Fruit fly (Drosophila melanogaster) whole organism, wandering third instar larva: Measurements from ENCODE around the gene CG6465.
A peak's percentile ranks its signal among the peaks of the same experiment; 100 is the strongest.

Experiments used
- Abd-B ChIP-seq: fragments of >200 bp; optimal IDR thresholded peaks from 2 replicates; lab custom pipeline; 2017; ENCODE audit warnings: missing biosample characterization, missing genetic modification characterization
- CG32264 ChIP-seq: fragments of 200-800 bp; sonication (Bioruptor generic); optimal IDR thresholded peaks from 2 replicates; lab custom pipeline; 2016; ENCODE audit warnings: missing biosample characterization, missing genetic modification characterization
- CG9705 ChIP-seq: fragments of 200-800 bp; sonication (Bioruptor generic); optimal IDR thresholded peaks from 2 replicates; lab custom pipeline; 2018; ENCODE audit warnings: missing biosample characterization, mild to moderate bottlenecking, missing genetic modification characterization
- CrebA ChIP-seq: fragments of 200-800 bp; sonication (Bioruptor generic); optimal IDR thresholded peaks from 2 replicates; lab custom pipeline; 2016; ENCODE audit warnings: missing biosample characterization, mild to moderate bottlenecking, missing genetic modification characterization, borderline replicate concordance
- Dfd ChIP-seq: fragments of >200 bp; optimal IDR thresholded peaks from 2 replicates; lab custom pipeline; 2017; ENCODE audit warnings: missing biosample characterization, missing genetic modification characterization
- Dif ChIP-seq: fragments of 200-275, 200-300 bp; sonication (Bioruptor generic); optimal IDR thresholded peaks from 2 replicates; lab custom pipeline; 2018; ENCODE audit warnings: missing biosample characterization, missing genetic modification characterization; ENCODE audit not compliant: partially characterized antibody
- GATAd ChIP-seq: sonication (Bioruptor generic); optimal IDR thresholded peaks from 2 replicates; lab custom pipeline; 2016; ENCODE audit warnings: missing biosample characterization, missing genetic modification characterization
- Hnf4 ChIP-seq: fragments of 200-800 bp; sonication (Bioruptor generic); optimal IDR thresholded peaks from 2 replicates; lab custom pipeline; 2016; ENCODE audit warnings: missing biosample characterization, mild to moderate bottlenecking, missing genetic modification characterization
- Hr83 ChIP-seq: fragments of 200-300 bp; sonication (Bioruptor generic); optimal IDR thresholded peaks from 2 replicates; lab custom pipeline; 2016; ENCODE audit warnings: missing biosample characterization, mild to moderate bottlenecking, missing genetic modification characterization, moderate library complexity; ENCODE audit not compliant: poor library complexity, severe bottlenecking
- Jra ChIP-seq: sonication (Bioruptor generic); optimal IDR thresholded peaks from 2 replicates; lab custom pipeline; 2016; ENCODE audit warnings: missing biosample characterization, missing genetic modification characterization
- Mio ChIP-seq: sonication (Bioruptor generic); optimal IDR thresholded peaks from 2 replicates; lab custom pipeline; 2016; ENCODE audit warnings: missing biosample characterization, missing genetic modification characterization
- Myc ChIP-seq: fragments of >200 bp; optimal IDR thresholded peaks from 2 replicates; lab custom pipeline; 2017
- N ChIP-seq: fragments of >200 bp; optimal IDR thresholded peaks from 2 replicates; lab custom pipeline; 2018; ENCODE audit warnings: missing biosample characterization, missing external identifiers, missing genetic modification characterization
- OdsH ChIP-seq: fragments of 200-800 bp; sonication (Bioruptor generic); optimal IDR thresholded peaks from 2 replicates; lab custom pipeline; 2016; ENCODE audit warnings: missing biosample characterization, mild to moderate bottlenecking, missing genetic modification characterization
- Sp1 ChIP-seq: fragments of 200-800 bp; sonication (Bioruptor generic); optimal IDR thresholded peaks from 3 replicates; lab custom pipeline; 2019; ENCODE audit warnings: missing biosample characterization, mild to moderate bottlenecking, missing genetic modification characterization, moderate library complexity
- Vsx2 ChIP-seq: fragments of 200-300, 225-300 bp; sonication (Bioruptor generic); optimal IDR thresholded peaks from 2 replicates; lab custom pipeline; 2018; ENCODE audit warnings: missing biosample characterization, missing genetic modification characterization; ENCODE audit not compliant: partially characterized antibody
- dl ChIP-seq, 2 experiments: fragments of 175-275, 200-275 bp in 1 of 2; fragments of 200-275 bp in 1 of 2; sonication (Bioruptor generic); optimal IDR thresholded peaks; lab custom pipeline; 2018; ENCODE audit warnings: mild to moderate bottlenecking in 2 of 2, missing biosample characterization in 2 of 2, missing genetic modification characterization in 2 of 2, moderate library complexity in 2 of 2; ENCODE audit not compliant: partially characterized antibody in 2 of 2, insufficient read depth in 1 of 2
- dmrt93B ChIP-seq: fragments of 200-800 bp; sonication (Bioruptor generic); optimal IDR thresholded peaks from 2 replicates; lab custom pipeline; 2018; ENCODE audit warnings: missing biosample characterization, mild to moderate bottlenecking, missing genetic modification characterization
- dsf ChIP-seq: sonication (Bioruptor generic); optimal IDR thresholded peaks from 2 replicates; lab custom pipeline; 2016; ENCODE audit warnings: missing biosample characterization, missing genetic modification characterization, borderline replicate concordance
- ey ChIP-seq: fragments of 200-800 bp; sonication (Bioruptor generic); optimal IDR thresholded peaks from 2 replicates; lab custom pipeline; 2016; ENCODE audit warnings: missing biosample characterization, missing genetic modification characterization
- foxo ChIP-seq, 2 experiments: fragments of 200-800 bp; sonication (Bioruptor generic); optimal IDR thresholded peaks; 2 replicates in 1 of 2; 3 replicates in 1 of 2; lab custom pipeline; 2016 to 2017; ENCODE audit warnings: missing biosample characterization in 2 of 2, missing genetic modification characterization in 2 of 2
- fru ChIP-seq: fragments of 200-800 bp; sonication (Bioruptor generic); optimal IDR thresholded peaks from 3 replicates; lab custom pipeline; 2016; ENCODE audit warnings: missing biosample characterization, mild to moderate bottlenecking, missing genetic modification characterization
- h ChIP-seq: fragments of 200-800 bp; sonication (Bioruptor generic); optimal IDR thresholded peaks from 3 replicates; lab custom pipeline; 2016; ENCODE audit warnings: missing biosample characterization, mild to moderate bottlenecking, missing genetic modification characterization
- jim ChIP-seq: fragments of 175-275, 200-325 bp; sonication (Bioruptor generic); optimal IDR thresholded peaks from 2 replicates; lab custom pipeline; 2016; ENCODE audit warnings: missing biosample characterization, mild to moderate bottlenecking, missing genetic modification characterization
- lola ChIP-seq: fragments of >200 bp; optimal IDR thresholded peaks from 2 replicates; lab custom pipeline; 2017; ENCODE audit warnings: missing biosample characterization, missing genetic modification characterization
- psq ChIP-seq: fragments of 200-800 bp; sonication (Bioruptor generic); optimal IDR thresholded peaks from 3 replicates; lab custom pipeline; 2017; ENCODE audit warnings: missing biosample characterization, mild to moderate bottlenecking, missing genetic modification characterization, moderate library complexity
- rgr ChIP-seq: fragments of 200-800 bp; sonication (Bioruptor generic); optimal IDR thresholded peaks from 3 replicates; lab custom pipeline; 2016; ENCODE audit warnings: missing biosample characterization, mild to moderate bottlenecking, missing genetic modification characterization
- sage ChIP-seq: fragments of 200-800 bp; sonication (Bioruptor generic); optimal IDR thresholded peaks from 2 replicates; lab custom pipeline; 2016; ENCODE audit warnings: missing biosample characterization, mild to moderate bottlenecking, missing genetic modification characterization
- sv ChIP-seq: fragments of 200-800 bp; sonication (Bioruptor generic); optimal IDR thresholded peaks from 3 replicates; lab custom pipeline; 2016; ENCODE audit warnings: missing biosample characterization, missing genetic modification characterization
- tai ChIP-seq: sonication (Bioruptor generic); optimal IDR thresholded peaks from 2 replicates; lab custom pipeline; 2016; ENCODE audit warnings: missing biosample characterization, missing genetic modification characterization
- usp ChIP-seq: fragments of >200 bp; optimal IDR thresholded peaks from 2 replicates; lab custom pipeline; 2017; ENCODE audit warnings: missing biosample characterization, missing genetic modification characterization

The CG6465 gene

DNA sequence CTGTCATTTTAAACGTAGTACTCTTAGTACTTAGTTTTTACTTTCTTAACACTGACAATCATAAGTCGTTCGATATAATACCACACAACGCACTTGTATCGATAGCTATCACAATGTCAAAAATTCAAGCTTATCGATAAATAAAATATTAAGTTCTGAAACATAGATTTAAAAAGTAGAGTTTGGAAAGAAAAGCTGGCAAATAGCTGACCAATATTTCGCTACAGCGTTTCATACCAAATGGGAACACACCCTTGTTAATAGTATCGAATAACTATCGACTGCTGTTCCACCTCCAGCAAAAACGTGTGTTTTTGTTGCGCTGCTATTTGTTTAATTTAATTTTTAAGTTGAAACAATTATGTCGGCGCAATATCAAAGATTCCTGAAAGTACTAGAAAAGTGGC lies 19.3 kb upstream of the CG6465 start, which contains the start of the genes pug, CG14683 and CG46459 (continued):
- TF ChIP-seq CG9705 (GFP tag; lab: Kevin White, UChicago) (no peak), Mio (no peak), usp (GFP tag; lab: Kevin White, UChicago) (no peak), lola (GFP tag; lab: Kevin White, UChicago) (no peak), h (GFP tag; lab: Kevin White, UChicago) (peak; percentile 73), psq (GFP tag; lab: Kevin White, UChicago) (no peak), Dif (GFP tag; lab: Kevin White, UChicago) (no peak)

DNA sequence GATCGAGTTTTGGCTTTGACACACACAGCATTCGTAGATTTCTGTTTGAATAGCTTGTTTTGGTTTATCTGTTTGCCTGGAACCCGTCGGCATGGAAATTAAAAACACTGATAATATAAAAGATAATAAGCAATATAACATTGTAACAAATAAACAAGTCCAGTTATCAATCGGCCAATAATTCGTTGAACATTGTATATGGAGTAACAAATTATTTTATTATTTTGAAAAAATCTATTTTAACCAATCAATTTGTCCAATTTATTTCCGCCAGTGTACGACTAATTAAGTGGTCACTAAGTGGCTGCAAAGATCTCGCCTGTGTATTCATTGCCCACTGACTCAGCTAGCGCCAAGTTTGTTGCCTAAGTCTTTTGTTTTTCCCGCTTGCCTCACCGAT lies 11.8 kb upstream of the CG6465 start:
- no peak for TF ChIP-seq Hnf4
- TF ChIP-seq Hr83 (GFP tag; lab: Kevin White, UChicago): no peak
- TF ChIP-seq h (GFP tag; lab: Kevin White, UChicago): no peak
- TF ChIP-seq Dif (GFP tag; lab: Kevin White, UChicago): no peak
- no peak for TF ChIP-seq dsf (GFP tag; lab: Kevin White, UChicago)
- no peak for TF ChIP-seq sv
- no peak for TF ChIP-seq N (GFP tag; lab: Kevin White, UChicago)
- TF ChIP-seq jim (GFP tag; lab: Kevin White, UChicago): no peak
- TF ChIP-seq tai: no peak
- TF ChIP-seq Sp1: no peak
- TF ChIP-seq Myc (lab: Kevin White, UChicago): no peak
- TF ChIP-seq rgr: no peak

DNA sequence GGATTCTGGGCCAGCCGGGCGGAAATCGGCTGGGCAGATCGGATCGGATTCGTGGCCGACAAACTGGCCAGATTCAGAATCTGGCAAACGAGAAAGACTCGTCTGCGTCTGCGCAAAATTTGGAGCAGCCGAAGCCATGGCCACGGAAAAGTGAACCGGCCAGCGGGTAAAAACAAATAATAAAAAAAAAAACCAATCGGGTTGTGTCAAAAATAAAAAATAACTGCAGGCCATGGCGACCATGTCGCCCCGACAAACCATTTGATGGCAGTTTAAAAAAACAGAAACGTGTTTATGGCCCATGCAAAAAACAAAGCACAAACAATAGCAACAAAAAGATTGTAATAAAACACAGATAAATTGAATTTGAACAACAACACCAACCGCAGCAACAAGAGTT lies 11.1 kb upstream of the CG6465 start:
- no peak for TF ChIP-seq Dfd (GFP tag; lab: Kevin White, UChicago)
- TF ChIP-seq lola (GFP tag; lab: Kevin White, UChicago): no peak
- TF ChIP-seq dl (GFP tag; optimal IDR thresholded peaks at IDR 0.05; lab: Kevin White, UChicago; ENCODE audit: insufficient read depth in 1 of 2, partially characterized antibody in 2 of 2): no peak
- TF ChIP-seq Hnf4: no peak
- TF ChIP-seq GATAd (GFP tag; lab: Kevin White, UChicago): no peak
- no peak for TF ChIP-seq sage (GFP tag; lab: Kevin White, UChicago)
- no peak for TF ChIP-seq Myc (lab: Kevin White, UChicago)
- TF ChIP-seq dmrt93B (GFP tag; lab: Kevin White, UChicago): no peak
- no peak for TF ChIP-seq OdsH (GFP tag; lab: Kevin White, UChicago)
- TF ChIP-seq Mio: no peak
- no peak for TF ChIP-seq usp (GFP tag; lab: Kevin White, UChicago)
- TF ChIP-seq N (GFP tag; lab: Kevin White, UChicago): no peak
- TF ChIP-seq Abd-B (GFP tag; lab: Kevin White, UChicago): no peak
- no peak for TF ChIP-seq CG32264 (GFP tag; lab: Kevin White, UChicago)
- TF ChIP-seq h (GFP tag; lab: Kevin White, UChicago): no peak
- no peak for TF ChIP-seq fru (GFP tag; lab: Kevin White, UChicago)

DNA sequence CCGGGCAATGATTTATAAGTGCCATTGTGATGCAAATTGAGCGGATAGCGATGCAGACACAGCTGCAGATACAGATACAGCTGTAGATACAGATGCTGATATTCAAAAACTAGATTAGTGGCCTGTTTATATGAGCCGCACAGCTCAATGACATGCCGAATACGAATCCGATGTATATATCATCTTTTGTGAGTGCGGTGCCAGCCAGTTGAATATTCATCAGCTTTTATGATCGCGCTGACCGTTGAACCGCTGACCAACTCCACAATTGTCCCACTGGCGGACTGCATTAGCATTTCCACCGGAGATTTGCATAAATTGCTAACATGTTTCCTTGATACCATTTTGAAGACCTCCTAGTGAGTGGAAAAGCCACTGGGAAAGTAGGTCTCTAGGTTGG lies 10.3 kb upstream of the CG6465 start:
- TF ChIP-seq CrebA (GFP tag; lab: Kevin White, UChicago) (no peak), CG32264 (GFP tag; lab: Kevin White, UChicago) (no peak), foxo (GFP tag; optimal IDR thresholded peaks at IDR 0.05; lab: Kevin White, UChicago) (no peak), Dfd (GFP tag; lab: Kevin White, UChicago) (no peak), Jra (GFP tag; lab: Kevin White, UChicago) (no peak), Hr83 (GFP tag; lab: Kevin White, UChicago) (no peak), usp (GFP tag; lab: Kevin White, UChicago) (no peak), ey (GFP tag; lab: Kevin White, UChicago) (no peak), GATAd (GFP tag; lab: Kevin White, UChicago) (no peak)

DNA sequence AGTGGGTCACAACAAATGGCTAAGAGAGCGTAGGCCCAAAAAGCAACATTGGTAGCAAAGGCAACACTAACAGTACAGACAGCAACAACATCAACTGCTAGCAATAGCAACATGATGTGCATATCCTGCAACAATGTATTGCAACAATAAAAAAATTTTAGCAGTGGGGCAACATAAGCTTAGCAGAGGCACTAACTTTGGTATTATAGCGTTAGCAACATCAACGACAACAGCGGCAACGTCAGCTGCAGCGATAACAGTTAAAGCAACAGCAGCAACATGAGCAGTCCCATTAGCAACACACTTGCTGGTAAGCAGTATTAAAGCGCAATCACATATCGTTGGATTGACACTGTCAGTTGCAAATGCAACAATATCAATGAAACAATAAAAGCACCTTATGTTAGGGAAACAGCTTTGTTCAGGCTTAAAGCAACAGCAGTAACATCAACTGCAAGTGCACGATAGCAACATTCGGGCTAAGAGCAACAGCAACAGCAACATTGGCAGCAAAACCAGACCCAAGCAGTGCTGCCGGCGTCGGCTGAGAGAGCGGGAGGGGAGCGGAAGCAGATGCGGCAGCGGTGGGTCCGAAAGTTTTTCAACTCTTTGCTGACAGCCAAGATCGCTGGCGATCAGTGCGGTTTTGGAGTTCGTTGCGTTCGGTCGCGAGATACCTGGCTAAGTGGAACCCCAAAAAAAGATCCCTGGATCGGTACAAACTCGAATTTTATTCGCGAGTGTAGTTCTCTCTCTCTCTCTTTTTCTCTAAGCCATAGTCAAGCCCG lies 9.4 kb upstream of the CG6465 start, which contains the start of gene Skel:
Skel (plus strand) TSS at position 637 of the 788 bp plus-strand sequence.
- TF ChIP-seq Dif (GFP tag; lab: Kevin White, UChicago) (peak; percentile 75), Vsx2 (GFP tag; lab: Kevin White, UChicago) (peak; percentile 34), dl (GFP tag; optimal IDR thresholded peaks at IDR 0.05; lab: Kevin White, UChicago; ENCODE audit: insufficient read depth in 1 of 2, partially characterized antibody in 2 of 2) (peak in 1 of 2 experiments; percentile 14), Hnf4 (no peak), h (GFP tag; lab: Kevin White, UChicago) (peak; percentile 3)
